Worm (Caenorhabditis elegans) whole organism, mixed stage, embryonic: ENCODE data around the gene T01G5.7.

ENCODE experiments used
- drap-1 ChIP-seq: fragments of 200-800 bp; sonication (Bioruptor generic); optimal IDR thresholded peaks from 3 replicates; lab custom pipeline; 2018; ENCODE audit warnings: mild to moderate bottlenecking, missing genetic modification characterization, missing compliant biosample characterization
- ham-2 ChIP-seq: fragments of 200-800 bp; sonication (Bioruptor generic); optimal IDR thresholded peaks from 2 replicates; lab custom pipeline; 2018; ENCODE audit warnings: mild to moderate bottlenecking, missing genetic modification characterization, missing compliant biosample characterization
- nhr-237 ChIP-seq: fragments of 150-350 bp; optimal IDR thresholded peaks from 2 replicates; lab custom pipeline; 2014; ENCODE audit warnings: missing biosample characterization, missing genetic modification characterization
- nhr-28 ChIP-seq: fragments of 150-350 bp; optimal IDR thresholded peaks from 2 replicates; lab custom pipeline; 2014; ENCODE audit warnings: missing biosample characterization, missing genetic modification characterization
- pha-4 ChIP-seq: fragments of 150-350 bp; optimal IDR thresholded peaks from 2 replicates; lab custom pipeline; 2018; ENCODE audit warnings: missing biosample characterization, missing genetic modification reagents, missing genetic modification characterization
- snpc-4 ChIP-seq: fragments of 150-350 bp; optimal IDR thresholded peaks from 2 replicates; lab custom pipeline; 2014; ENCODE audit warnings: missing biosample characterization, missing genetic modification characterization
- unc-62 ChIP-seq: fragments of 150-350 bp; optimal IDR thresholded peaks from 2 replicates; lab custom pipeline; 2014; ENCODE audit warnings: missing biosample characterization, missing genetic modification reagents, missing genetic modification characterization

- TF ChIP-seq ham-2 (no peak), nhr-28 (tag; lab: Kevin White, UChicago) (no peak), nhr-237 (tag; lab: Kevin White, UChicago) (no peak), drap-1 (GFP tag; lab: Kevin White, UChicago) (no peak), snpc-4 (tag; lab: Kevin White, UChicago) (no peak), unc-62 (GFP tag; lab: Kevin White, UChicago) (no peak), pha-4 (no peak)
Measured at ce11 chrV:15127955-15128354, 16.2 kb downstream of the T01G5.7 start, which contains the start of gene srr-7.
